Worm (Caenorhabditis elegans) whole organism, early embryonic: ENCODE results near the gene T22G5.1.

Experiments used
- B0310.2 ChIP-seq: sonication (generic microtip); optimal IDR thresholded peaks from 2 replicates; lab custom pipeline; 2016; ENCODE audit warnings: mild to moderate bottlenecking, missing genetic modification characterization, missing compliant biosample characterization
- F13C5.2 ChIP-seq: sonication (generic microtip); optimal IDR thresholded peaks from 2 replicates; lab custom pipeline; 2017; ENCODE audit warnings: mild to moderate bottlenecking, missing genetic modification characterization, inconsistent platforms, missing compliant biosample characterization
- aly-1 ChIP-seq: sonication (generic microtip); optimal IDR thresholded peaks from 2 replicates; lab custom pipeline; 2016; ENCODE audit warnings: missing genetic modification characterization, missing compliant biosample characterization
- ama-1 ChIP-seq: fragments of 150-350 bp; optimal IDR thresholded peaks from 2 replicates; lab custom pipeline; 2014
- ceh-13 ChIP-seq: fragments of 200-800 bp; sonication (Bioruptor generic); optimal IDR thresholded peaks from 2 replicates; lab custom pipeline; 2018; ENCODE audit warnings: mild to moderate bottlenecking, missing genetic modification characterization, missing compliant biosample characterization
- ceh-36 ChIP-seq: sonication (generic microtip); optimal IDR thresholded peaks from 2 replicates; lab custom pipeline; 2016; ENCODE audit warnings: missing genetic modification characterization, inconsistent platforms, missing compliant biosample characterization
- ets-7 ChIP-seq: sonication (generic microtip); optimal IDR thresholded peaks from 2 replicates; lab custom pipeline; 2016; ENCODE audit warnings: missing genotype, missing genetic modification characterization, missing compliant biosample characterization
- flt-1 ChIP-seq: fragments of 200-800 bp; sonication (Bioruptor generic); IDR thresholded peaks from 2 replicates; pipeline ENCODE4 v1.3.6; 2022; ENCODE audit warnings: missing genetic modification characterization, missing compliant biosample characterization
- hmbx-1 ChIP-seq: sonication (generic microtip); optimal IDR thresholded peaks from 2 replicates; lab custom pipeline; 2016; ENCODE audit warnings: mild to moderate bottlenecking, missing genetic modification characterization, missing compliant biosample characterization
- hmg-4 ChIP-seq: fragments of 200-800 bp; sonication (Bioruptor generic); optimal IDR thresholded peaks from 2 replicates; lab custom pipeline; 2018; ENCODE audit warnings: mild to moderate bottlenecking, missing genetic modification characterization, missing compliant biosample characterization
- hnd-1 ChIP-seq: sonication (generic microtip); optimal IDR thresholded peaks from 2 replicates; lab custom pipeline; 2016; ENCODE audit warnings: missing genetic modification characterization, missing compliant biosample characterization
- pes-1 ChIP-seq: fragments of 200-800 bp; sonication (Bioruptor generic); IDR thresholded peaks from 2 replicates; pipeline ENCODE4 v1.3.6; 2022; ENCODE audit warnings: missing genetic modification reagents, missing genetic modification characterization, missing compliant biosample characterization
- scrt-1 ChIP-seq: fragments of 200-800 bp; sonication (Bioruptor generic); IDR thresholded peaks from 2 replicates; pipeline ENCODE4 v1.3.6; 2022; ENCODE audit warnings: missing genetic modification characterization, missing compliant biosample characterization
- sea-1 ChIP-seq: fragments of 200-800 bp; sonication (Bioruptor generic); conservative IDR thresholded peaks from 2 replicates; pipeline ENCODE4 v1.3.6; 2022; ENCODE audit warnings: missing genetic modification characterization, missing compliant biosample characterization
- tbx-11 ChIP-seq: fragments of 200-800 bp; sonication (Bioruptor generic); IDR thresholded peaks from 2 replicates; pipeline ENCODE4 v1.3.6; 2022; ENCODE audit warnings: missing genetic modification characterization, missing compliant biosample characterization
- tbx-37 ChIP-seq: fragments of 200-800 bp; sonication (Bioruptor generic); conservative IDR thresholded peaks from 2 replicates; pipeline ENCODE4 v1.3.6; 2022; ENCODE audit warnings: missing genetic modification reagents, missing genetic modification characterization, missing compliant biosample characterization
- tra-4 ChIP-seq: sonication (generic microtip); optimal IDR thresholded peaks from 2 replicates; lab custom pipeline; 2017; ENCODE audit warnings: missing genetic modification characterization, missing compliant biosample characterization

T22G5.1 gene

DNA sequence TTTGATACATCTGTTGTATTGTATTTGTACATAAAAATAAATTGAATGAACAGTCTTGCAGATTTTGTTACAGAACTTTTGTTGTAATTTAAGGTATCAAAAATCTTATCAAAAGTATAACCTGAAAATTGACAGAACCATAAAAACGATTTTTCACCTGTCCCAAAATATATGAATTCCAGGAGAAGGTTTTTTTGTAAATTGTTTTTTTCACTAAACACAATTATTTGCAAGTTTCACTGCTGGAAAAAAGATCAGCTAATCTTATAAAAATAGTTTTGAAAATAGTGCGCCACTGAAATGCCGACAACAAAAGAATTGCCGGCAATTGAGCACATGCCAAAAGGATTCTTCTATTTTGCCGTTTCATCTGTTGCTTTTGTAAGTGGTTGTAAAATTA, 33.5 kb upstream of the T22G5.1 start, which contains the start of gene srx-130:
srx-130 (plus strand) TSS at position 301 of the 400 bp plus-strand sequence.
- TF ChIP-seq pes-1 (GFP tag; lab: Robert Waterston, UW): no peak
- TF ChIP-seq ceh-36 (tag; lab: Kevin White, UChicago): no peak

DNA sequence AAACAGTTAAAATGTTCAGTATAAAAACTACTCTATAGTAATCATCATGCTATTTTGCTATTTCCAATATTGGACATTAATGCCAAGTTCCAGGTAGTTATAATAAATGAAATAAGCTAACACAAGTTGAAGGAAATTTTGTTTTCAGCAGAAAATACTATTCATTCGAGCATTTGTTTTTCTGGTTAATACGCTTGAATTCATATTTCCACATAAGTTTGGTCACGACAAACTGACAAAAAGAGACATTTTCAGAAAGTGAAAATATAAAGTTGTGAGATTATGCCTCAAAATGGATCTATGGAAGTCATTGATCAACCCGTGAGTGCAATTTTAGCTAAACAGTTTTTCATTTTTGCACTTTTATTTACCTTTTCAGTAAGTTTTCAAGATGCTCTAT, 31.5 kb upstream of the T22G5.1 start, which contains the start of gene srx-131:
srx-131 (plus strand) TSS at position 301 of the 400 bp plus-strand sequence.
- no peak for TF ChIP-seq aly-1
- TF ChIP-seq B0310.2: no peak
- TF ChIP-seq ceh-13 (GFP tag; lab: Kevin White, UChicago): no peak
- no peak for TF ChIP-seq flt-1 (GFP tag; lab: Robert Waterston, UW)

DNA sequence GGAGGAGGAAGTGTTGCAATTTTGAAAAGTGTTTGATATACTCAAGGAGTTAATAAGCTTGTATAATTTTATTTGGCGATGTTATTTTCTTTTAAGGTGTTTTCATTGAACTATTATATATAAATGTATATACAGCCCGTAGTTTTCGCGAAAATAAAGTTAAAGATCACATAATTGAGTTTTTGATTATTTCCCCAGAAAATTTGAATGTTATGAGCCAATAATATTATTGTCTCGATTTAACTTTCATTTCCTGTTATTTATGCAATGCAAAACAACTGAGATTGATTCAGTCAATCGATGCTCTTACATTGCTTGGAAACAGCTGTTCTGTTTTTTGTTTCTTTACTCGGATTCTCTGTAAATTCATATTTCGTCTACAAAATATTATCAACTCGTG, 28.2 kb upstream of the T22G5.1 start, which contains the start of gene srx-133:
srx-133 (plus strand) TSS at position 301 of the 400 bp plus-strand sequence.
- TF ChIP-seq ceh-13 (GFP tag; lab: Kevin White, UChicago): no peak
- TF ChIP-seq tbx-11 (GFP tag; lab: Robert Waterston, UW): no peak
- no peak for TF ChIP-seq tra-4
- TF ChIP-seq aly-1: no peak
- TF ChIP-seq flt-1 (GFP tag; lab: Robert Waterston, UW): no peak
- no peak for TF ChIP-seq B0310.2
- no peak for TF ChIP-seq ama-1 (lab: Kevin White, UChicago)
- TF ChIP-seq F13C5.2 (tag; lab: Kevin White, UChicago): no peak
- TF ChIP-seq pes-1 (GFP tag; lab: Robert Waterston, UW): no peak
- no peak for TF ChIP-seq hnd-1 (tag; lab: Kevin White, UChicago)
- TF ChIP-seq hmg-4: no peak
- no peak for TF ChIP-seq tbx-37

DNA sequence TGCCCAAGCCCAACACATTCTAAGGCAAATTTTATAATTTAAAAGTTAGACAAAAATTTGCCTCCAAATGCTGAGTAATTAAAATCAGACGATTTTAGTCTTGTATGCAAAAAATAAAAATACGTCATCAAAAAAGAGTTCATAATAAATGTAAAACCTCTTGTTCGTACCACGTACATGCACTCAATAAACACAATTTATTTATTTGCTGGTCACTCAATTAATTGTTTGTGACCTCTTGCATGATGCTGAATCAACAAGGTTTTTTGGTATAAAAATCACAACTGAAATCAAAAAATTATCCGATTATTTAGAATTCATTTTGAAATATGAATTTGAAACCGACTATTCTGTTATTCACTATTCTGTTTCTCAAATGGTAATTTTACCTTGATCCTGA, 26.5 kb upstream of the T22G5.1 start, which contains the start of gene hpx-2:
hpx-2 (plus strand) TSS at position 301 of the 400 bp plus-strand sequence.
- TF ChIP-seq ets-7: no peak
- no peak for TF ChIP-seq hmg-4
- TF ChIP-seq B0310.2: no peak
- no peak for TF ChIP-seq tbx-37
- no peak for TF ChIP-seq F13C5.2 (tag; lab: Kevin White, UChicago)
- TF ChIP-seq flt-1 (GFP tag; lab: Robert Waterston, UW): no peak
- TF ChIP-seq sea-1 (GFP tag; lab: Robert Waterston, UW): no peak

DNA sequence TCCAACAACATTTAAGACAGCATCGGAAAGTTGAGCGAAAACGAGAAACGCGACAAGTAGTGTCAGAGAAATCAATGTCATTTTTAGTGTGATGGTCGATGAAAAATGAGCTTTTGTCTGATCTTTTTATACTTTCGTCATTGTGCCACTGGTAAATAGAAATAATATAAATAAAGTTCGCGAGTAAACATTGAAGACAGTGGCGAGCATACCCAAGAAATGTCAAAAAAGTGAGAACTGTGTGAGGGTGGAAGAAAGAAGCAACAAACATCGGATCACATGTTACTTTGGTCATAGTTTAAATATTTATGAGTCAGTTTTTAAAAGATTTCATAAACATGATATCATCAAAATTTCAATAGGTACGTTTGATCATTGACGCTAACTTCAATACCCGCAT, 22.3 kb upstream of the T22G5.1 start, which contains the start of gene ttr-21:
ttr-21 (minus strand) TSS at position 100 of the 400 bp plus-strand sequence.
- no peak for TF ChIP-seq scrt-1
- TF ChIP-seq aly-1: no peak
- no peak for TF ChIP-seq ama-1 (lab: Kevin White, UChicago)
- TF ChIP-seq sea-1 (GFP tag; lab: Robert Waterston, UW): no peak
- TF ChIP-seq hnd-1 (tag; lab: Kevin White, UChicago): no peak
- TF ChIP-seq tra-4: no peak
- TF ChIP-seq flt-1 (GFP tag; lab: Robert Waterston, UW): no peak
- TF ChIP-seq tbx-37: no peak
- TF ChIP-seq ceh-36 (tag; lab: Kevin White, UChicago): no peak
- no peak for TF ChIP-seq B0310.2
- no peak for TF ChIP-seq ceh-13 (GFP tag; lab: Kevin White, UChicago)
- TF ChIP-seq hmbx-1: no peak
- no peak for TF ChIP-seq F13C5.2 (tag; lab: Kevin White, UChicago)
- TF ChIP-seq ets-7: no peak
- TF ChIP-seq hmg-4: no peak
- TF ChIP-seq pes-1 (GFP tag; lab: Robert Waterston, UW): no peak
- TF ChIP-seq tbx-11 (GFP tag; lab: Robert Waterston, UW): no peak

DNA sequence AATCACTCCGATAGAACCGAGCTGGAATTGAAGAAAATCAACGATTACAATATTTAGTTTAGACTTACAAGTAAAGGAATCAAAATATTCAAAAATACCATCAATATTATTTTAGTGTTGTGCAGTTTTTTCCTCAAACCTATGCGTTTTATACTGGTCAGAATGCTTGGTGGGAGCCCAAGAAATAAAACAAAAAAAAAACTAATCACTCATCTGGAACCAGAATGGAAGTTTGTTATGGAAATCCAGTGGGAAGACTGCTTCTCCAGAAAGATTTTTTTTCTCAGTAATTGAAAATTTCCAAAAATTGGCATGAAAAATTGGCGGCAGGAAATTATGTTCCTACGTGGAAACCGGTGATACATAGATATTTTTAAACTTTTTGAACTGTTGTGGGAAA, 20.3 kb upstream of the T22G5.1 start, which contains the start of gene srx-134:
srx-134 (minus strand) TSS at position 101 of the 400 bp plus-strand sequence.
- TF ChIP-seq F13C5.2 (tag; lab: Kevin White, UChicago) (no peak), ceh-36 (tag; lab: Kevin White, UChicago) (no peak)

DNA sequence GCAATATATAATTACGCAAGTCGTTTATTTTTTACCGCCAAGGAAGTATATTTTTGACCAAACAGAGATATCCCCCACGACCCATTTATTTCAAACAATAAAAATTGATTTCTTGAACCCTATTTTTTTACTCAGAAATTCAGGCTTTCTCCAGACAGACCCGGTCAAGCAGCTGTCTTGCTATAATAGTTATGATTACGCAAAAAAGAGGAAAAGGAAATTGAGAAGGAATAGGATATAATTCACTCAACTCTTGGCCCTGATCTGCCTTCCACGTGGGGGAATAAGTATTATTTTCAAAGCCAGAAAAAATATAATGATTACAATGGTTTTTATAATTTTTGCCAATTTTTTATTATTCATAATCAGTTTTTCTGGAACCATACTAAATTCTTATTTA, 19.5 kb upstream of the T22G5.1 start, which contains the start of gene srx-136:
srx-136 (plus strand) TSS at position 301 of the 400 bp plus-strand sequence.
- no peak for TF ChIP-seq ama-1 (lab: Kevin White, UChicago)
- TF ChIP-seq aly-1: no peak
- TF ChIP-seq ceh-36 (tag; lab: Kevin White, UChicago): no peak
- TF ChIP-seq hnd-1 (tag; lab: Kevin White, UChicago): no peak
- no peak for TF ChIP-seq B0310.2
- no peak for TF ChIP-seq sea-1 (GFP tag; lab: Robert Waterston, UW)
- no peak for TF ChIP-seq F13C5.2 (tag; lab: Kevin White, UChicago)
- TF ChIP-seq hmbx-1: no peak
- no peak for TF ChIP-seq pes-1 (GFP tag; lab: Robert Waterston, UW)
- no peak for TF ChIP-seq tra-4
- no peak for TF ChIP-seq ets-7
- TF ChIP-seq tbx-37: no peak
- no peak for TF ChIP-seq hmg-4
- TF ChIP-seq tbx-11 (GFP tag; lab: Robert Waterston, UW): no peak
- TF ChIP-seq ceh-13 (GFP tag; lab: Kevin White, UChicago): no peak
- TF ChIP-seq flt-1 (GFP tag; lab: Robert Waterston, UW): no peak
- no peak for TF ChIP-seq scrt-1

DNA sequence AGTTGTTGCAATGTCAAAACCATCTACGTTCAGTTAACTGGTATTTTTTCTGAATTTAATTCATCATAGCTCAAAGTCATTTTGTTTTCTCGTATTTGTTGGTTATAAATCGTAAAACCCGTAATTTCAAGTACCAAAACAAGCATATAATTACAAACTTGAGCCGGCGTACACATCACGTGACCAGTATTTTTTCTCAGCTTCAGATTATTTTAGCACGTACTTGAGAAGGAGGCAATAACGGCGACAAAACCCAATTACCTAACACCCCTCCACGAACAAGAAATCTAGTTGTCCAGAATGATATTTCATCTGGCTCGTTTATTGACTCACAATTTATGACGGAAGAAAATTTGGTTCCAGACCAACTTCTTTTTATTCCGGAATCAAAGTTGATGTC, 17.7 kb upstream of the T22G5.1 start, which contains the start of gene srx-135:
srx-135 (plus strand) TSS at position 301 of the 400 bp plus-strand sequence.
- TF ChIP-seq sea-1 (GFP tag; lab: Robert Waterston, UW) (no peak), B0310.2 (no peak)

DNA sequence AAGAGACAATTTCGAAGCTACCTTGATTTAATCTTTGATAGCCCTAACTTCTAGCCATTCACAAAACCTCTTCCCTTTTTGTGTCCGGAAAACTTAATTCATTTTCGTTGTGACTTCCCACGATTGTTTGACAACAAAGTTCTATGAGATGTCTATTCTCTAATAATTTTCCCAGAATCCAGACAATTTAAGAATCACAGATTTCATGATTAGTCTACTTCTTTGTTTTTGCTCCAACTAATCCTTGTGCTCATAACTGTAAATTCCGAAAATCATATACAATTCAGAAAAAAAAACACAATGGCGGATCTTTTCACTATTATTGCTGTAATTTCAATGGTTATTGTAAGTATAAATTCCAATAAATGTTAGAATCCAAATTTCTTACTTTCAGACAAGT, 14.1 kb upstream of the T22G5.1 start, which contains the start of gene srx-137:
srx-137 (plus strand) TSS at position 301 of the 400 bp plus-strand sequence.
- TF ChIP-seq flt-1 (GFP tag; lab: Robert Waterston, UW) (no peak), pes-1 (GFP tag; lab: Robert Waterston, UW) (no peak), ceh-36 (tag; lab: Kevin White, UChicago) (no peak), ets-7 (no peak), F13C5.2 (tag; lab: Kevin White, UChicago) (no peak), sea-1 (GFP tag; lab: Robert Waterston, UW) (no peak), hmbx-1 (no peak), hnd-1 (tag; lab: Kevin White, UChicago) (no peak), hmg-4 (no peak), ama-1 (lab: Kevin White, UChicago) (no peak), scrt-1 (no peak), tbx-37 (no peak), tbx-11 (GFP tag; lab: Robert Waterston, UW) (no peak), aly-1 (no peak)
